Worm (Caenorhabditis elegans) whole organism, late embryonic: ENCODE data around the gene K08E5.5.

Experiments
- C08G9.2 ChIP-seq: sonication (generic microtip); optimal IDR thresholded peaks from 2 replicates; lab custom pipeline; 2016; ENCODE audit warnings: mild to moderate bottlenecking, missing genetic modification characterization, moderate library complexity, missing compliant biosample characterization
- C38D4.7 ChIP-seq: fragments of 200-800 bp; sonication (Bioruptor generic); optimal IDR thresholded peaks from 2 replicates; lab custom pipeline; 2018; ENCODE audit warnings: mild to moderate bottlenecking, missing genetic modification characterization, moderate library complexity, missing compliant biosample characterization
- F13H6.1 ChIP-seq: sonication (generic microtip); optimal IDR thresholded peaks from 2 replicates; lab custom pipeline; 2016; ENCODE audit warnings: missing genetic modification characterization, missing compliant biosample characterization
- K02D7.2 ChIP-seq: sonication (generic microtip); optimal IDR thresholded peaks from 2 replicates; lab custom pipeline; 2017; ENCODE audit warnings: mild to moderate bottlenecking, missing genetic modification characterization, missing compliant biosample characterization
- T23F11.4 ChIP-seq: fragments of 200-800 bp; sonication (Bioruptor generic); optimal IDR thresholded peaks from 2 replicates; lab custom pipeline; 2018; ENCODE audit warnings: mild to moderate bottlenecking, missing genetic modification characterization, missing compliant biosample characterization
- Y22D7AL.16 ChIP-seq: sonication (generic microtip); optimal IDR thresholded peaks from 2 replicates; lab custom pipeline; 2016; ENCODE audit warnings: missing genetic modification characterization, missing compliant biosample characterization
- ahr-1 ChIP-seq: sonication (generic microtip); optimal IDR thresholded peaks from 2 replicates; lab custom pipeline; 2016; ENCODE audit warnings: missing genetic modification characterization, missing compliant biosample characterization
- ceh-14 ChIP-seq: sonication (generic microtip); optimal IDR thresholded peaks from 2 replicates; lab custom pipeline; 2016; ENCODE audit warnings: missing genotype, missing genetic modification characterization, missing compliant biosample characterization
- ceh-18 ChIP-seq: sonication (generic microtip); optimal IDR thresholded peaks from 2 replicates; lab custom pipeline; 2016; ENCODE audit warnings: missing genetic modification characterization, missing compliant biosample characterization
- ceh-19 ChIP-seq: fragments of 200-800 bp; sonication (Bioruptor generic); optimal IDR thresholded peaks from 2 replicates; lab custom pipeline; 2018; ENCODE audit warnings: mild to moderate bottlenecking, missing genetic modification characterization, missing compliant biosample characterization
- ceh-24 ChIP-seq: sonication (generic microtip); optimal IDR thresholded peaks from 2 replicates; lab custom pipeline; 2016; ENCODE audit warnings: mild to moderate bottlenecking, missing genetic modification characterization, missing compliant biosample characterization
- ceh-30 ChIP-seq: fragments of 150-350 bp; optimal IDR thresholded peaks from 2 replicates; lab custom pipeline; 2014; ENCODE audit warnings: missing biosample characterization, missing genetic modification characterization
- ceh-34 ChIP-seq: sonication (generic microtip); optimal IDR thresholded peaks from 2 replicates; lab custom pipeline; 2016; ENCODE audit warnings: mild to moderate bottlenecking, missing genetic modification characterization, missing compliant biosample characterization
- ceh-45 ChIP-seq: fragments of 200-800 bp; sonication (Bioruptor generic); IDR thresholded peaks from 2 replicates; pipeline ENCODE4 v1.3.6; 2022; ENCODE audit warnings: missing genetic modification reagents, missing genetic modification characterization, missing compliant biosample characterization
- ceh-48 ChIP-seq: sonication (generic microtip); optimal IDR thresholded peaks from 2 replicates; lab custom pipeline; 2016; ENCODE audit warnings: missing genetic modification characterization, inconsistent platforms, missing compliant biosample characterization
- ceh-6 ChIP-seq: fragments of 200-800 bp; sonication (Bioruptor generic); optimal IDR thresholded peaks from 2 replicates; lab custom pipeline; 2018; ENCODE audit warnings: mild to moderate bottlenecking, missing genetic modification characterization, missing compliant biosample characterization
- che-1 ChIP-seq: sonication (generic microtip); optimal IDR thresholded peaks from 2 replicates; lab custom pipeline; 2016; ENCODE audit warnings: mild to moderate bottlenecking, missing genetic modification characterization, missing compliant biosample characterization
- dmd-4 ChIP-seq: sonication (generic microtip); optimal IDR thresholded peaks from 2 replicates; lab custom pipeline; 2016; ENCODE audit warnings: borderline replicate concordance, missing genetic modification characterization, missing compliant biosample characterization
- elt-2 ChIP-seq: sonication (generic microtip); optimal IDR thresholded peaks from 2 replicates; lab custom pipeline; 2016; ENCODE audit warnings: missing genetic modification reagents, missing genetic modification characterization, missing compliant biosample characterization
- elt-4 ChIP-seq: sonication (generic microtip); optimal IDR thresholded peaks from 2 replicates; lab custom pipeline; 2016; ENCODE audit warnings: missing genetic modification characterization, missing compliant biosample characterization
- eyg-1 ChIP-seq: sonication (generic microtip); optimal IDR thresholded peaks from 2 replicates; lab custom pipeline; 2016; ENCODE audit warnings: missing genotype, missing genetic modification characterization, missing compliant biosample characterization
- fax-1 ChIP-seq: sonication (generic microtip); optimal IDR thresholded peaks from 2 replicates; lab custom pipeline; 2016; ENCODE audit warnings: missing genotype, missing genetic modification characterization, missing compliant biosample characterization
- fkh-10 ChIP-seq: fragments of 150-350 bp; optimal IDR thresholded peaks from 2 replicates; lab custom pipeline; 2014; ENCODE audit warnings: missing biosample characterization, missing genetic modification reagents, missing genetic modification characterization
- fkh-6 ChIP-seq: sonication (generic microtip); optimal IDR thresholded peaks from 2 replicates; lab custom pipeline; 2016; ENCODE audit warnings: missing genetic modification characterization, missing compliant biosample characterization
- gmeb-2 ChIP-seq: sonication (generic microtip); optimal IDR thresholded peaks from 2 replicates; lab custom pipeline; 2016; ENCODE audit warnings: missing genetic modification characterization, inconsistent platforms, missing compliant biosample characterization
- hlh-13 ChIP-seq: fragments of 200-800 bp; sonication (Bioruptor generic); optimal IDR thresholded peaks from 2 replicates; lab custom pipeline; 2018; ENCODE audit warnings: mild to moderate bottlenecking, missing genetic modification characterization, missing compliant biosample characterization
- hlh-6 ChIP-seq: sonication (generic microtip); optimal IDR thresholded peaks from 2 replicates; lab custom pipeline; 2016; ENCODE audit warnings: missing genotype, missing genetic modification characterization, missing compliant biosample characterization
- hlh-8 ChIP-seq: sonication (generic microtip); optimal IDR thresholded peaks from 2 replicates; lab custom pipeline; 2016; ENCODE audit warnings: missing genotype, missing genetic modification characterization, missing compliant biosample characterization
- lim-6 ChIP-seq: sonication (generic microtip); optimal IDR thresholded peaks from 2 replicates; lab custom pipeline; 2016; ENCODE audit warnings: missing genetic modification characterization, missing compliant biosample characterization
- lin-11 ChIP-seq: fragments of 200-800 bp; sonication (Bioruptor generic); optimal IDR thresholded peaks from 2 replicates; lab custom pipeline; 2018; ENCODE audit warnings: mild to moderate bottlenecking, missing genetic modification characterization, missing compliant biosample characterization
- mec-3 ChIP-seq: sonication (generic microtip); optimal IDR thresholded peaks from 2 replicates; lab custom pipeline; 2016; ENCODE audit warnings: borderline replicate concordance, missing genetic modification characterization, missing compliant biosample characterization
- nfya-1 ChIP-seq: sonication (generic microtip); optimal IDR thresholded peaks from 2 replicates; lab custom pipeline; 2017; ENCODE audit warnings: missing genetic modification characterization, mild to moderate bottlenecking, missing compliant biosample characterization, antibody characterized with exemption, moderate library complexity
- nhr-232 ChIP-seq: sonication (generic microtip); optimal IDR thresholded peaks from 2 replicates; lab custom pipeline; 2016; ENCODE audit warnings: missing genetic modification characterization, missing compliant biosample characterization
- odd-2 ChIP-seq: sonication (generic microtip); optimal IDR thresholded peaks from 2 replicates; lab custom pipeline; 2017; ENCODE audit warnings: antibody characterized with exemption, mild to moderate bottlenecking, missing genetic modification characterization, missing compliant biosample characterization
- pat-9 ChIP-seq: fragments of 200-800 bp; sonication (Bioruptor generic); optimal IDR thresholded peaks from 2 replicates; lab custom pipeline; 2018; ENCODE audit warnings: mild to moderate bottlenecking, missing genetic modification characterization, moderate library complexity, missing compliant biosample characterization
- pax-1 ChIP-seq: fragments of 150-350 bp; optimal IDR thresholded peaks from 2 replicates; lab custom pipeline; 2014; ENCODE audit warnings: missing biosample characterization, missing genetic modification characterization
- pha-2 ChIP-seq: sonication (generic microtip); optimal IDR thresholded peaks from 2 replicates; lab custom pipeline; 2017; ENCODE audit warnings: mild to moderate bottlenecking, missing genetic modification characterization, missing compliant biosample characterization
- pha-4 ChIP-seq: fragments of 150-350 bp; optimal IDR thresholded peaks from 2 replicates; lab custom pipeline; 2018; ENCODE audit warnings: missing biosample characterization, missing genetic modification reagents, missing genetic modification characterization
- ref-2 ChIP-seq: sonication (generic microtip); optimal IDR thresholded peaks from 2 replicates; lab custom pipeline; 2016; ENCODE audit warnings: missing genetic modification characterization, missing compliant biosample characterization
- rnt-1 ChIP-seq: sonication (generic microtip); optimal IDR thresholded peaks from 2 replicates; lab custom pipeline; 2016; ENCODE audit warnings: missing genetic modification characterization, missing compliant biosample characterization
- sdc-2 ChIP-seq: sonication (generic microtip); optimal IDR thresholded peaks from 2 replicates; lab custom pipeline; 2016; ENCODE audit warnings: missing genotype, missing genetic modification characterization, missing compliant biosample characterization
- sox-2 ChIP-seq: fragments of 200-800 bp; sonication (Bioruptor generic); IDR thresholded peaks from 2 replicates; pipeline ENCODE4 v1.3.6; 2022; ENCODE audit warnings: missing genetic modification reagents, missing genetic modification characterization, missing compliant biosample characterization
- sox-4 ChIP-seq: sonication (generic microtip); optimal IDR thresholded peaks from 2 replicates; lab custom pipeline; 2017; ENCODE audit warnings: mild to moderate bottlenecking, missing genetic modification characterization, inconsistent platforms, missing compliant biosample characterization
- tbx-2 ChIP-seq: sonication (generic microtip); optimal IDR thresholded peaks from 2 replicates; lab custom pipeline; 2016; ENCODE audit warnings: missing genetic modification characterization, missing compliant biosample characterization
- tbx-7 ChIP-seq: sonication (generic microtip); optimal IDR thresholded peaks from 2 replicates; lab custom pipeline; 2016; ENCODE audit warnings: missing genotype, missing genetic modification characterization, missing compliant biosample characterization
- ttx-3 ChIP-seq: sonication (generic microtip); optimal IDR thresholded peaks from 2 replicates; lab custom pipeline; 2016; ENCODE audit warnings: missing genetic modification reagents, missing genetic modification characterization, missing compliant biosample characterization
- unc-3 ChIP-seq, 2 experiments: fragments of 200-800 bp in 1 of 2; sonication (Bioruptor generic) in 1 of 2; sonication (generic microtip) in 1 of 2; conservative IDR thresholded peaks in 1 of 2; optimal IDR thresholded peaks in 1 of 2; 2 replicates each; pipeline versions ENCODE4 v1.3.6 to Lab custom; 2016 to 2022; ENCODE audit warnings: missing compliant biosample characterization in 2 of 2, missing genetic modification characterization in 2 of 2, missing genetic modification reagents in 1 of 2
- unc-42 ChIP-seq: sonication (generic microtip); optimal IDR thresholded peaks from 2 replicates; lab custom pipeline; 2016; ENCODE audit warnings: missing genotype, missing genetic modification characterization, missing compliant biosample characterization
- unc-55 ChIP-seq: sonication (generic microtip); optimal IDR thresholded peaks from 2 replicates; lab custom pipeline; 2017; ENCODE audit warnings: missing biosample characterization, missing genetic modification reagents, missing genetic modification characterization
- unc-86 ChIP-seq: sonication (generic microtip); optimal IDR thresholded peaks from 2 replicates; lab custom pipeline; 2016; ENCODE audit warnings: missing genetic modification characterization, missing compliant biosample characterization
- zip-5 ChIP-seq: sonication (generic microtip); optimal IDR thresholded peaks from 2 replicates; lab custom pipeline; 2016; ENCODE audit warnings: missing genetic modification characterization, missing compliant biosample characterization
- ztf-16 ChIP-seq: sonication (generic microtip); optimal IDR thresholded peaks from 2 replicates; lab custom pipeline; 2017; ENCODE audit warnings: missing genetic modification characterization, missing compliant biosample characterization

The K08E5.5 gene

DNA sequence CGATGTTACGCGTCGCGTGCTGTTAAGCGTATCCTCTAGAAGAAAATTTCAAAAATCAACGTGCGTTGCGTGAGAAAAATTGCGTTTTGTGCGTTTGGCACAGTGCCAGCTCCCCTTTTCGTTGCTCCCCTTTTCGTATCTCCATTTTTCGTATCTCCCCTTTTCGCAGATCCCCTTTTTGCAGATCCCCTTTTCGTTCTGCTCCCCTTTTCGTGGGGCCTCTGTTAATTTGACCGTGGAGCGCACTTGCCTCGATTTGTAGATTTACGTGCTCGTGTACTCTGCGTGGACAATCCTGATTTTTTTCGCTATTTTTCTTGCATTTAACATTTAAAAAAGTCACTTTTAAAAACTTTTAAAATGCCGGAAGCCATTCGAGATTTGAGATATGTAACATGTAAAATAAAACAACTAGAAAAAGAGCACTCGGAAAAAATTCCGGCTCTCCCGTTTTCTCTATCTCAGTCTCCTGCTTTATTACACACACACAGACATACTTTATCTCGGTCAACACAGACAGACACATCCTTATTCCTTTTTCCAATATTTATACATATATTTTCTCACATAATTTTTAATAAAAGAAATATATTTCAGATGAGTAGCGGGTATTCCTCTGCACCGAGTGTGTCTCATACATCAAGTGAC is 36.6 kb downstream of the K08E5.5 start, which contains the start of gene ttll-4:
Gene ttll-4 (plus strand): TSS at position 598 of the 648 bp plus-strand sequence.
- TF ChIP-seq fkh-6 (tag; lab: Kevin White, UChicago) (peak; percentile 71), hlh-8 (peak; percentile 71), odd-2 (tag; lab: Kevin White, UChicago) (no peak), C38D4.7 (no peak), ahr-1 (tag; lab: Kevin White, UChicago) (peak; percentile 58), F13H6.1 (tag; lab: Kevin White, UChicago) (peak; percentile 47), ceh-6 (GFP tag; lab: Kevin White, UChicago) (peak; percentile 17), sox-2 (no peak), eyg-1 (tag; lab: Kevin White, UChicago) (no peak), T23F11.4 (GFP tag; lab: Kevin White, UChicago) (no peak), nhr-232 (no peak), mec-3 (tag; lab: Kevin White, UChicago) (peak; percentile 79), gmeb-2 (peak; percentile 9), tbx-2 (tag; lab: Kevin White, UChicago) (peak; percentile 91), hlh-13 (GFP tag; lab: Kevin White, UChicago) (no peak), fax-1 (tag; lab: Kevin White, UChicago) (peak; percentile 79), tbx-7 (tag; lab: Kevin White, UChicago) (peak; percentile 76), ztf-16 (no peak), lin-11 (tag; lab: Kevin White, UChicago) (no peak), K02D7.2 (tag; lab: Kevin White, UChicago) (no peak), unc-42 (tag; lab: Kevin White, UChicago) (peak; percentile 89), fkh-10 (GFP tag; lab: Kevin White, UChicago) (no peak), ceh-30 (tag; lab: Kevin White, UChicago) (no peak), nfya-1 (tag; lab: Kevin White, UChicago) (peak; percentile 15), che-1 (tag; lab: Kevin White, UChicago) (no peak), C08G9.2 (peak; percentile 86), ceh-14 (tag; lab: Kevin White, UChicago) (peak; percentile 90), lim-6 (peak; percentile 59), pax-1 (no peak), pha-2 (no peak), sdc-2 (tag; lab: Kevin White, UChicago) (peak; percentile 26), pat-9 (tag; lab: Kevin White, UChicago) (no peak), ceh-18 (tag; lab: Kevin White, UChicago) (peak; percentile 77), rnt-1 (tag; lab: Kevin White, UChicago) (peak; percentile 91), ceh-34 (tag; lab: Kevin White, UChicago) (peak; percentile 78), ttx-3 (peak; percentile 4), elt-4 (no peak), Y22D7AL.16 (tag; lab: Kevin White, UChicago) (no peak), unc-55 (no peak), ceh-19 (peak; percentile 15), pha-4 (tag; lab: Kevin White, UChicago) (no peak), elt-2 (tag; lab: Kevin White, UChicago) (no peak), unc-3 (GFP tag; conservative IDR thresholded peaks at IDR 0.05; lab: Robert Waterston, UW) (no peak), unc-3 (tag; optimal IDR thresholded peaks at IDR 0.05; lab: Kevin White, UChicago) (peak; percentile 46), ceh-48 (tag; lab: Kevin White, UChicago) (peak; percentile 21), ceh-45 (GFP tag; lab: Robert Waterston, UW) (no peak), sox-4 (no peak), ceh-24 (no peak), zip-5 (tag; lab: Kevin White, UChicago) (peak; percentile 51), hlh-6 (no peak), dmd-4 (tag; lab: Kevin White, UChicago) (peak; percentile 79), ref-2 (tag; lab: Kevin White, UChicago) (peak; percentile 88), unc-86 (tag; lab: Kevin White, UChicago) (peak; percentile 58)
